Worm (Caenorhabditis elegans) whole organism, mixed stage, embryonic: ENCODE measurements around the gene madf-8.

Experiments used
- M03D4.4 ChIP-seq: sonication (generic microtip); optimal IDR thresholded peaks from 2 replicates; lab custom pipeline; 2017; ENCODE audit warnings: mild to moderate bottlenecking, missing genetic modification characterization, missing compliant biosample characterization
- bed-3 ChIP-seq: fragments of 200-800 bp; sonication (Bioruptor generic); optimal IDR thresholded peaks from 3 replicates; lab custom pipeline; 2018; ENCODE audit warnings: mild to moderate bottlenecking, missing genetic modification characterization, moderate library complexity, missing compliant biosample characterization
- elt-1 ChIP-seq: sonication (generic microtip); optimal IDR thresholded peaks from 2 replicates; lab custom pipeline; 2017; ENCODE audit warnings: missing genetic modification characterization, mild to moderate bottlenecking, missing compliant biosample characterization, antibody characterized with exemption, moderate library complexity, borderline replicate concordance; ENCODE audit not compliant: insufficient read depth
- lsy-2 ChIP-seq: fragments of 150-350 bp; optimal IDR thresholded peaks from 2 replicates; lab custom pipeline; 2014; ENCODE audit warnings: missing biosample characterization, missing genetic modification characterization
- mls-2 ChIP-seq: sonication (generic microtip); optimal IDR thresholded peaks from 2 replicates; lab custom pipeline; 2016; ENCODE audit warnings: mild to moderate bottlenecking, missing genetic modification characterization, moderate library complexity, missing compliant biosample characterization
- nhr-237 ChIP-seq: fragments of 150-350 bp; optimal IDR thresholded peaks from 2 replicates; lab custom pipeline; 2014; ENCODE audit warnings: missing biosample characterization, missing genetic modification characterization
- nhr-76 ChIP-seq: sonication (generic microtip); optimal IDR thresholded peaks from 2 replicates; lab custom pipeline; 2017; ENCODE audit warnings: missing biosample characterization, missing genetic modification characterization
- sptf-1 ChIP-seq: sonication (generic microtip); optimal IDR thresholded peaks from 2 replicates; lab custom pipeline; 2017; ENCODE audit warnings: mild to moderate bottlenecking, missing genetic modification characterization, moderate library complexity, missing compliant biosample characterization
- unc-39 ChIP-seq: fragments of 150-350 bp; optimal IDR thresholded peaks from 2 replicates; lab custom pipeline; 2014; ENCODE audit warnings: missing biosample characterization, missing genetic modification characterization
- unc-62 ChIP-seq: fragments of 150-350 bp; optimal IDR thresholded peaks from 2 replicates; lab custom pipeline; 2014; ENCODE audit warnings: missing biosample characterization, missing genetic modification reagents, missing genetic modification characterization
- zip-8 ChIP-seq: fragments of 150-350 bp; optimal IDR thresholded peaks from 2 replicates; lab custom pipeline; 2014; ENCODE audit warnings: missing biosample characterization, missing genetic modification characterization
- ztf-11 ChIP-seq: fragments of 150-350 bp; optimal IDR thresholded peaks from 2 replicates; lab custom pipeline; 2014; ENCODE audit warnings: missing biosample characterization, missing genetic modification characterization

DNA sequence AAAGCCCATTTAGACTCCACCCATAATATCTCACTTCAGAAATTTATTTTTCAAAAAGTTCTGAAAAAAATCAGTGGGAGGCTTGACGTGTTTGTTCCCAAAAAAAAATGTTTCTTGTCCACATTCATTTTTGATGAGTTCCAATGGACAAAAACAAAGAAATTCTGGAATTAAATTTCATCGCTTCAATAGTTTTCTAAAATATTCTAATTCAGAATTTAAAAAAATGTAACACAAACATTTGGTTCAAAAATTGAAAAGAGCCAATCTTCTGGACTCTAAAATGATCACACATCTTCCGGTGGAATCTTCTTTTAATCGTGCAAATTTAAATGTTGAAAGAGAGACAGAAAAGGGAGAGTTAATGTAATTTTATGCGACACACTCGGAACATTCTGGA lies 41.9 kb upstream of the madf-8 start:
- TF ChIP-seq bed-3 (no peak), sptf-1 (tag; lab: Kevin White, UChicago) (no peak), unc-39 (no peak), unc-62 (GFP tag; lab: Kevin White, UChicago) (no peak), nhr-237 (no peak), elt-1 (tag; lab: Kevin White, UChicago) (no peak), lsy-2 (tag; lab: Kevin White, UChicago) (no peak), mls-2 (tag; lab: Kevin White, UChicago) (no peak), nhr-76 (tag; lab: Kevin White, UChicago) (no peak), zip-8 (tag; lab: Kevin White, UChicago) (no peak), M03D4.4 (no peak), ztf-11 (tag; lab: Kevin White, UChicago) (no peak)
